Fruit fly (Drosophila melanogaster) whole organism, pupa: ENCODE measurements around the gene CG15153.

Experiments used
- CG10348 ChIP-seq: fragments of 200-800 bp; sonication (Bioruptor generic); IDR thresholded peaks from 2 replicates; pipeline ENCODE4 v1.3.6; 2022; ENCODE audit warnings: missing biosample characterization, missing genetic modification characterization
- CG12605 ChIP-seq: fragments of 200-800 bp; sonication (Bioruptor generic); IDR thresholded peaks from 2 replicates; pipeline ENCODE4 v1.3.6; 2022; ENCODE audit warnings: missing biosample characterization, missing genetic modification characterization
- CG13204 ChIP-seq: fragments of 200-800 bp; sonication (Bioruptor generic); optimal IDR thresholded peaks from 2 replicates; lab custom pipeline; 2018; ENCODE audit warnings: missing biosample characterization, mild to moderate bottlenecking, missing genetic modification characterization, moderate library complexity
- CG15710 ChIP-seq: fragments of 200-800 bp; sonication (Bioruptor generic); optimal IDR thresholded peaks from 2 replicates; lab custom pipeline; 2018; ENCODE audit warnings: missing biosample characterization, mild to moderate bottlenecking, missing genetic modification characterization, moderate library complexity
- CG17806 ChIP-seq: fragments of 200-800 bp; sonication (Bioruptor generic); optimal IDR thresholded peaks from 2 replicates; lab custom pipeline; 2018; ENCODE audit warnings: missing biosample characterization, mild to moderate bottlenecking, missing genetic modification characterization, moderate library complexity
- CG32121 ChIP-seq: fragments of 200-800 bp; sonication (Bioruptor generic); IDR thresholded peaks from 2 replicates; pipeline ENCODE4 v1.3.6; 2022; ENCODE audit warnings: missing biosample characterization, missing genetic modification characterization
- CG34367 ChIP-seq: fragments of 200-800 bp; sonication (Bioruptor generic); optimal IDR thresholded peaks from 2 replicates; lab custom pipeline; 2018; ENCODE audit warnings: missing biosample characterization, mild to moderate bottlenecking, missing genetic modification characterization
- CG8159 ChIP-seq: fragments of 200-800 bp; sonication (Bioruptor generic); optimal IDR thresholded peaks from 3 replicates; lab custom pipeline; 2018; ENCODE audit warnings: missing biosample characterization, mild to moderate bottlenecking, missing genetic modification characterization, moderate library complexity
- CG8301 ChIP-seq: fragments of 200-800 bp; sonication (Bioruptor generic); optimal IDR thresholded peaks from 2 replicates; lab custom pipeline; 2018; ENCODE audit warnings: missing biosample characterization, mild to moderate bottlenecking, missing genetic modification characterization
- CG9948 ChIP-seq: fragments of 200-800 bp; sonication (Bioruptor generic); optimal IDR thresholded peaks from 2 replicates; lab custom pipeline; 2018; ENCODE audit warnings: missing biosample characterization, mild to moderate bottlenecking, missing genetic modification characterization, moderate library complexity
- D1 ChIP-seq: fragments of 200-800 bp; sonication (Bioruptor generic); optimal IDR thresholded peaks from 2 replicates; lab custom pipeline; 2018; ENCODE audit warnings: missing biosample characterization, mild to moderate bottlenecking, missing genetic modification characterization, moderate library complexity
- Ets98B ChIP-seq: fragments of 200-800 bp; sonication (Bioruptor generic); IDR thresholded peaks from 2 replicates; pipeline ENCODE4 v1.3.6; 2022; ENCODE audit warnings: missing biosample characterization, missing genetic modification characterization
- Pif1B ChIP-seq: fragments of 200-800 bp; sonication (Bioruptor generic); optimal IDR thresholded peaks from 3 replicates; lab custom pipeline; 2016; ENCODE audit warnings: missing biosample characterization, missing genetic modification characterization
- fd96Ca ChIP-seq: fragments of 200-800 bp; sonication (Bioruptor generic); IDR thresholded peaks from 3 replicates; pipeline ENCODE4 v1.3.6; 2022; ENCODE audit warnings: missing biosample characterization, missing genetic modification characterization
- gl ChIP-seq: fragments of 200-800 bp; sonication (Bioruptor generic); optimal IDR thresholded peaks from 2 replicates; lab custom pipeline; 2018; ENCODE audit warnings: missing biosample characterization, mild to moderate bottlenecking, missing genetic modification characterization

Gene CG15153

dm6 chr2L:18077969-18078368 is 14.1 kb downstream of the CG15153 start, which contains the start of gene Arr1:
Gene Arr1 (plus strand): TSS chr2L:18078269.
- no peak for TF ChIP-seq CG13204
- no peak for TF ChIP-seq Ets98B (GFP tag; lab: Robert Waterston, UW)
- TF ChIP-seq CG15710, result no peak
- no peak for TF ChIP-seq CG8159
- no peak for TF ChIP-seq CG17806 (tag; lab: Kevin White, UChicago)
- no peak for TF ChIP-seq D1 (tag; lab: Kevin White, UChicago)
- no peak for TF ChIP-seq CG10348 (GFP tag; lab: Robert Waterston, UW)
- no peak for TF ChIP-seq CG9948 (tag; lab: Kevin White, UChicago)
- TF ChIP-seq CG8301, result no peak
- no peak for TF ChIP-seq gl (tag; lab: Kevin White, UChicago)
- no peak for TF ChIP-seq CG32121 (GFP tag; lab: Robert Waterston, UW)
- TF ChIP-seq Pif1B (GFP tag; lab: Kevin White, UChicago), result no peak
- TF ChIP-seq fd96Ca (GFP tag; lab: Robert Waterston, UW), result no peak
- TF ChIP-seq CG34367 (tag; lab: Kevin White, UChicago), result no peak
- TF ChIP-seq CG12605 (GFP tag; lab: Robert Waterston, UW), result no peak

dm6 chr2L:18067266-18067665 is 24.8 kb downstream of the CG15153 start:
- TF ChIP-seq CG12605 (GFP tag; lab: Robert Waterston, UW) (no peak), CG10348 (GFP tag; lab: Robert Waterston, UW) (no peak)
- TF ChIP-seq, all 21 proteins: peak for 0
